Fruit fly (Drosophila melanogaster) Kc167 (cell line): Measurements from ENCODE around the gene CG3091.

Source experiments
- Myc ChIP-seq: fragments of >200 bp; optimal IDR thresholded peaks from 2 replicates; lab custom pipeline; 2017; ENCODE audit warnings: missing external identifiers
- h ChIP-seq: fragments of >200 bp; optimal IDR thresholded peaks from 3 replicates; lab custom pipeline; 2018; ENCODE audit warnings: missing external identifiers
- insv ChIP-seq: fragments of >200 bp; optimal IDR thresholded peaks from 3 replicates; lab custom pipeline; 2018; ENCODE audit warnings: missing external identifiers
- psq ChIP-seq: fragments of >200 bp; optimal IDR thresholded peaks from 2 replicates; lab custom pipeline; 2017; ENCODE audit warnings: missing external identifiers

dm6 chrX:2255035-2255434 lies 1.0 kb upstream of the CG3091 start:
- TF ChIP-seq h (lab: Kevin White, UChicago) (no peak), Myc (lab: Kevin White, UChicago) (no peak), psq (lab: Kevin White, UChicago) (no peak), insv (lab: Kevin White, UChicago) (no peak)
